Worm (Caenorhabditis elegans): ENCODE results near the gene T28D9.1.

DNA sequence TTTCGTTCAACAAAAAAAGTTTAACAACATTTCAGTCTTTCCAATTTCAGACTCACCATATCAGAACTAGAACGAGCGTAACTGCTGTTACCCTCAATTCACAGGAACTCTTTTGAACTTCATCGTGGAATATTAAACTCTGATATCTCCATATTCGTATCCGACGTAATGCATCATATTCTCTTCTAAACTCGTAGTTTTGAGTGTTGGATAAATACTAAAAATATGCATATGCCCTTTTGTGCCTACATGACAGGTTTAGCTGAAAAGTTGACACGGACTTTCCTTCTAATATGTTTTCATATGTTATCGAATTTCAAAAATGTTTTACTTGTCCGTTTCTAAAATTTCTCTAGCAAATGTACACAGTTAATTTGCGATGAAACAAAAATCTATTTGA, 6.9 kb downstream of the T28D9.1 start, which contains the start of gene twk-49:
- TF ChIP-seq nhr-11 (tag; optimal IDR thresholded peaks at IDR 0.05) (no peak), mdl-1 (tag; optimal IDR thresholded peaks at IDR 0.05) (no peak), R02D3.7 (tag; optimal IDR thresholded peaks at IDR 0.05) (no peak), egl-27 (tag; optimal IDR thresholded peaks at IDR 0.05) (no peak), tbx-2 (tag; optimal IDR thresholded peaks at IDR 0.05) (no peak), nhr-25 (tag; optimal IDR thresholded peaks at IDR 0.05) (no peak), fkh-10 (GFP tag; optimal IDR thresholded peaks at IDR 0.05) (no peak), fkh-2 (tag; optimal IDR thresholded peaks at IDR 0.05) (no peak)

Data from whole organism, L3 larva.